Fruit fly (Drosophila melanogaster) whole organism, embryonic: ENCODE results near the gene CG31807.
A peak's percentile ranks its signal among the peaks of the same experiment; 100 is the strongest.

Source experiments
- Atf-2 ChIP-seq: fragments of 200-800 bp; sonication (Bioruptor generic); optimal IDR thresholded peaks from 2 replicates; lab custom pipeline; 2016; ENCODE audit warnings: missing biosample characterization, missing genetic modification characterization
- Awh ChIP-seq: fragments of 200-800 bp; sonication (Bioruptor generic); IDR thresholded peaks from 2 replicates; pipeline ENCODE4, ENCODE4 v1.3.6; 2022; ENCODE audit warnings: missing biosample characterization, missing genetic modification characterization
- Bdp1 ChIP-seq: fragments of 200-800 bp; sonication (Bioruptor generic); optimal IDR thresholded peaks from 3 replicates; lab custom pipeline; 2016; ENCODE audit warnings: missing biosample characterization, missing genetic modification characterization
- CG10321 ChIP-seq: fragments of 200-800 bp; sonication (Bioruptor generic); IDR thresholded peaks from 2 replicates; pipeline ENCODE4 v1.3.6; 2022; ENCODE audit warnings: missing biosample characterization, missing genetic modification characterization
- CG10462 ChIP-seq: fragments of 200-800 bp; sonication (Bioruptor generic); optimal IDR thresholded peaks from 2 replicates; lab custom pipeline; 2016; ENCODE audit warnings: missing biosample characterization, missing genetic modification characterization
- CG12104 ChIP-seq: fragments of 200-800 bp; sonication (Bioruptor generic); optimal IDR thresholded peaks from 3 replicates; lab custom pipeline; 2016; ENCODE audit warnings: missing biosample characterization, missing genetic modification characterization
- CG1233 ChIP-seq: fragments of 200-800 bp; sonication (Bioruptor generic); optimal IDR thresholded peaks from 4 replicates; lab custom pipeline; 2018; ENCODE audit warnings: missing biosample characterization, mild to moderate bottlenecking, missing genetic modification characterization
- CG13424 ChIP-seq: fragments of 200-800 bp; sonication (Bioruptor generic); optimal IDR thresholded peaks from 2 replicates; lab custom pipeline; 2019; ENCODE audit warnings: missing biosample characterization, mild to moderate bottlenecking, missing genetic modification characterization, moderate library complexity
- CG1647 ChIP-seq: fragments of 200-800 bp; sonication (Bioruptor generic); optimal IDR thresholded peaks from 3 replicates; lab custom pipeline; 2016; ENCODE audit warnings: missing biosample characterization, missing genetic modification characterization
- CG17802 ChIP-seq: fragments of 200-800 bp; sonication (Bioruptor generic); optimal IDR thresholded peaks from 2 replicates; lab custom pipeline; 2018; ENCODE audit warnings: missing biosample characterization, mild to moderate bottlenecking, missing genetic modification characterization, moderate library complexity
- CG17912 ChIP-seq: fragments of 200-800 bp; sonication (Bioruptor generic); optimal IDR thresholded peaks from 2 replicates; lab custom pipeline; 2018; ENCODE audit warnings: missing biosample characterization, mild to moderate bottlenecking, missing genetic modification characterization
- CG1832 ChIP-seq: fragments of 200-800 bp; sonication (Bioruptor generic); optimal IDR thresholded peaks from 2 replicates; lab custom pipeline; 2017; ENCODE audit warnings: missing biosample characterization, mild to moderate bottlenecking, missing genetic modification characterization, inconsistent platforms
- CG18764 ChIP-seq: fragments of 200-800 bp; sonication (Bioruptor generic); optimal IDR thresholded peaks from 3 replicates; lab custom pipeline; 2016; ENCODE audit warnings: missing biosample characterization, missing genetic modification characterization
- CG31365 ChIP-seq: fragments of 200-800 bp; sonication (Bioruptor generic); optimal IDR thresholded peaks from 2 replicates; lab custom pipeline; 2018; ENCODE audit warnings: missing biosample characterization, mild to moderate bottlenecking, missing genetic modification characterization
- CG34224 ChIP-seq: fragments of 200-800 bp; sonication (Bioruptor generic); IDR thresholded peaks from 3 replicates; pipeline ENCODE4 v1.3.6; 2022; ENCODE audit warnings: missing biosample characterization, missing genetic modification characterization; ENCODE audit not compliant: partially characterized antibody
- CG6813 ChIP-seq: fragments of 200-800 bp; sonication (Bioruptor generic); optimal IDR thresholded peaks from 2 replicates; lab custom pipeline; 2017; ENCODE audit warnings: missing biosample characterization, missing genetic modification characterization, mild to moderate bottlenecking, moderate library complexity, missing genetic modification reagents
- CG7556 ChIP-seq: fragments of 200-800 bp; sonication (Bioruptor generic); optimal IDR thresholded peaks from 2 replicates; lab custom pipeline; 2017; ENCODE audit warnings: missing biosample characterization, mild to moderate bottlenecking, missing genetic modification characterization
- CG7987 ChIP-seq: fragments of 200-800 bp; sonication (Bioruptor generic); optimal IDR thresholded peaks from 2 replicates; lab custom pipeline; 2018; ENCODE audit warnings: missing biosample characterization, mild to moderate bottlenecking, missing genetic modification characterization, moderate library complexity
- CG9876 ChIP-seq: fragments of 200-800 bp; sonication (Bioruptor generic); optimal IDR thresholded peaks from 2 replicates; lab custom pipeline; 2016; ENCODE audit warnings: missing biosample characterization, missing genetic modification characterization
- Dek ChIP-seq: fragments of 200-800 bp; sonication (Bioruptor generic); optimal IDR thresholded peaks from 3 replicates; lab custom pipeline; 2019; ENCODE audit warnings: missing biosample characterization, mild to moderate bottlenecking, missing genetic modification characterization, moderate library complexity
- Dll ChIP-seq: fragments of 200-800 bp; sonication (Bioruptor generic); IDR thresholded peaks from 4 replicates; pipeline ENCODE4 v1.3.6; 2022; ENCODE audit warnings: missing biosample characterization, missing genetic modification characterization; ENCODE audit not compliant: partially characterized antibody
- Dref ChIP-seq: fragments of 200-800 bp; sonication (Bioruptor generic); IDR thresholded peaks from 2 replicates; pipeline ENCODE4 v1.3.6; 2022; ENCODE audit warnings: missing biosample characterization, missing genetic modification characterization
- HmgD ChIP-seq: fragments of 200-800 bp; sonication (Bioruptor generic); optimal IDR thresholded peaks from 3 replicates; lab custom pipeline; 2016; ENCODE audit warnings: missing biosample characterization, missing genetic modification characterization
- Hr3 ChIP-seq: fragments of 200-800 bp; sonication (Bioruptor generic); optimal IDR thresholded peaks from 3 replicates; lab custom pipeline; 2016; ENCODE audit warnings: missing biosample characterization, missing genetic modification characterization
- Ptx1 ChIP-seq: fragments of 200-800 bp; sonication (Bioruptor generic); IDR thresholded peaks from 2 replicates; pipeline ENCODE4 v1.3.6; 2022; ENCODE audit warnings: missing biosample characterization, missing genetic modification characterization
- Spps ChIP-seq: fragments of 200-800 bp; sonication (Bioruptor generic); optimal IDR thresholded peaks from 2 replicates; lab custom pipeline; 2018; ENCODE audit warnings: missing biosample characterization, mild to moderate bottlenecking, missing genetic modification characterization
- Xbp1 ChIP-seq: fragments of 200-800 bp; sonication (Bioruptor generic); optimal IDR thresholded peaks from 3 replicates; lab custom pipeline; 2016; ENCODE audit warnings: missing biosample characterization, mild to moderate bottlenecking, missing genetic modification characterization
- aop ChIP-seq: fragments of 200-800 bp; sonication (Bioruptor generic); IDR thresholded peaks from 2 replicates; pipeline ENCODE4 v1.3.6; 2022; ENCODE audit warnings: missing biosample characterization, missing genetic modification characterization
- bcd ChIP-seq: fragments of 200-800 bp; sonication (Bioruptor generic); optimal IDR thresholded peaks from 2 replicates; lab custom pipeline; 2017; ENCODE audit warnings: missing biosample characterization, mild to moderate bottlenecking, missing genetic modification characterization
- caup ChIP-seq: fragments of 200-800 bp; sonication (Bioruptor generic); optimal IDR thresholded peaks from 3 replicates; lab custom pipeline; 2017; ENCODE audit warnings: missing biosample characterization, mild to moderate bottlenecking, missing genetic modification characterization, moderate library complexity; ENCODE audit not compliant: severe bottlenecking
- ci ChIP-seq: fragments of 200-800 bp; sonication (Bioruptor generic); IDR thresholded peaks from 3 replicates; pipeline ENCODE4 v1.3.6; 2022; ENCODE audit warnings: missing biosample characterization, missing genetic modification characterization
- dmrt99B ChIP-seq: fragments of 200-800 bp; sonication (Bioruptor generic); optimal IDR thresholded peaks from 2 replicates; lab custom pipeline; 2018; ENCODE audit warnings: missing biosample characterization, mild to moderate bottlenecking, missing genetic modification characterization, moderate library complexity
- eve ChIP-seq, 2 experiments: fragments of >200 bp; optimal IDR thresholded peaks; 2 replicates each; lab custom pipeline; 2017; ENCODE audit warnings: missing biosample characterization in 2 of 2, missing genetic modification characterization in 2 of 2
- exex ChIP-seq: fragments of 200-800 bp; sonication (Bioruptor generic); optimal IDR thresholded peaks from 4 replicates; lab custom pipeline; 2018; ENCODE audit warnings: missing biosample characterization, mild to moderate bottlenecking, missing genetic modification characterization, moderate library complexity
- gem ChIP-seq: fragments of 200-800 bp; sonication (Bioruptor generic); optimal IDR thresholded peaks from 2 replicates; lab custom pipeline; 2019; ENCODE audit warnings: missing biosample characterization, mild to moderate bottlenecking, missing genetic modification characterization, moderate library complexity
- gsb-n ChIP-seq: fragments of 200-800 bp; sonication (Bioruptor generic); optimal IDR thresholded peaks from 3 replicates; lab custom pipeline; 2018; ENCODE audit warnings: missing biosample characterization, mild to moderate bottlenecking, missing genetic modification characterization
- jumu ChIP-seq: fragments of 200-800 bp; sonication (Bioruptor generic); optimal IDR thresholded peaks from 3 replicates; lab custom pipeline; 2016; ENCODE audit warnings: missing biosample characterization, missing genetic modification characterization
- lmd ChIP-seq: fragments of 200-800 bp; sonication (Bioruptor generic); IDR thresholded peaks from 2 replicates; pipeline ENCODE4 v1.3.6; 2022; ENCODE audit warnings: missing biosample characterization, missing genetic modification characterization
- mirr ChIP-seq: fragments of 200-800 bp; sonication (Bioruptor generic); optimal IDR thresholded peaks from 3 replicates; lab custom pipeline; 2018; ENCODE audit warnings: missing biosample characterization, mild to moderate bottlenecking, missing genetic modification characterization
- mld ChIP-seq: fragments of 200-800 bp; sonication (Bioruptor generic); IDR thresholded peaks from 3 replicates; pipeline ENCODE4 v1.3.6; 2022; ENCODE audit warnings: missing biosample characterization, missing genetic modification characterization; ENCODE audit not compliant: partially characterized antibody
- oc ChIP-seq: fragments of 200-800 bp; sonication (Bioruptor generic); optimal IDR thresholded peaks from 2 replicates; lab custom pipeline; 2018; ENCODE audit warnings: missing biosample characterization, mild to moderate bottlenecking, missing genetic modification characterization, moderate library complexity
- odd ChIP-seq: fragments of 200-800 bp; sonication (Bioruptor generic); optimal IDR thresholded peaks from 2 replicates; lab custom pipeline; 2017; ENCODE audit warnings: missing biosample characterization, mild to moderate bottlenecking, missing genetic modification characterization
- org-1 ChIP-seq: fragments of 200-800 bp; sonication (Bioruptor generic); optimal IDR thresholded peaks from 2 replicates; lab custom pipeline; 2017; ENCODE audit warnings: missing biosample characterization, missing genetic modification characterization
- pb ChIP-seq: fragments of 200-800 bp; sonication (Bioruptor generic); optimal IDR thresholded peaks from 3 replicates; lab custom pipeline; 2016; ENCODE audit warnings: missing biosample characterization, missing genetic modification characterization
- pho ChIP-seq: fragments of 200-800 bp; sonication (Bioruptor generic); optimal IDR thresholded peaks from 2 replicates; lab custom pipeline; 2016; ENCODE audit warnings: missing biosample characterization, missing genetic modification characterization
- pnt ChIP-seq: fragments of 200-800 bp; sonication (Bioruptor generic); optimal IDR thresholded peaks from 3 replicates; lab custom pipeline; 2016; ENCODE audit warnings: missing biosample characterization, missing genetic modification characterization
- psq ChIP-seq: fragments of 200-800 bp; sonication (Bioruptor generic); optimal IDR thresholded peaks from 2 replicates; lab custom pipeline; 2017; ENCODE audit warnings: missing biosample characterization, missing genetic modification characterization
- sens-2 ChIP-seq: fragments of 200-800 bp; sonication (Bioruptor generic); IDR thresholded peaks from 2 replicates; pipeline ENCODE4 v1.3.6; 2022; ENCODE audit warnings: missing biosample characterization, missing genetic modification characterization
- trem ChIP-seq: fragments of 200-800 bp; optimal IDR thresholded peaks from 3 replicates; lab custom pipeline; 2019; ENCODE audit warnings: missing biosample characterization, mild to moderate bottlenecking, missing genetic modification characterization, moderate library complexity
- vfl ChIP-seq: fragments of 200-800 bp; sonication (Bioruptor generic); optimal IDR thresholded peaks from 2 replicates; lab custom pipeline; 2016; ENCODE audit warnings: missing biosample characterization, missing genetic modification characterization

The CG31807 gene

dm6 chr2L:16679817-16680683 lies 3.8 kb downstream of the CG31807 start, which contains the start of the genes grp and squ (continued):
- peak; percentile 5 for TF ChIP-seq gem (tag; lab: Kevin White, UChicago)
- TF ChIP-seq CG7987 (GFP tag; lab: Kevin White, UChicago), result no peak
- no peak for TF ChIP-seq Ptx1 (GFP tag; lab: Robert Waterston, UW)
- TF ChIP-seq CG1832 (GFP tag; lab: Kevin White, UChicago), result no peak
- no peak for TF ChIP-seq psq (GFP tag; lab: Kevin White, UChicago)
- TF ChIP-seq oc (tag; lab: Kevin White, UChicago), result no peak
- no peak for TF ChIP-seq CG7556 (GFP tag; lab: Kevin White, UChicago)
- TF ChIP-seq odd (GFP tag; lab: Kevin White, UChicago), result no peak
- TF ChIP-seq Xbp1 (GFP tag; lab: Kevin White, UChicago), result no peak
- peak; percentile 92 for TF ChIP-seq CG34224 (GFP tag; lab: Robert Waterston, UW)
- TF ChIP-seq CG18764 (GFP tag; lab: Kevin White, UChicago), result no peak
- TF ChIP-seq mld, result peak; percentile 97
- no peak for TF ChIP-seq CG1647
- no peak for TF ChIP-seq CG9876 (GFP tag; lab: Kevin White, UChicago)
- no peak for TF ChIP-seq CG10321 (GFP tag; lab: Robert Waterston, UW)
- TF ChIP-seq CG17802 (tag; lab: Kevin White, UChicago), result no peak
- peak; percentile 29; the same call in 1 of the 3 replicates for TF ChIP-seq ci (GFP tag; lab: Robert Waterston, UW)
- no peak for TF ChIP-seq CG6813
- no peak for TF ChIP-seq pnt (GFP tag; lab: Kevin White, UChicago)
- TF ChIP-seq dmrt99B (tag; lab: Kevin White, UChicago), result no peak
- TF ChIP-seq CG1233 (GFP tag; lab: Kevin White, UChicago), result no peak
- TF ChIP-seq Spps (tag; lab: Kevin White, UChicago), result no peak
- TF ChIP-seq Awh (GFP tag; lab: Robert Waterston, UW), result no peak
- no peak for TF ChIP-seq Bdp1 (GFP tag; lab: Kevin White, UChicago)
- TF ChIP-seq pb, result no peak
- TF ChIP-seq gsb-n (tag; lab: Kevin White, UChicago), result peak; percentile 51
- TF ChIP-seq Atf-2 (GFP tag; lab: Kevin White, UChicago), result no peak
- TF ChIP-seq Hr3 (GFP tag; lab: Kevin White, UChicago), result no peak
- TF ChIP-seq CG17912 (GFP tag; lab: Kevin White, UChicago), result no peak
- TF ChIP-seq eve (GFP tag; optimal IDR thresholded peaks at IDR 0.05; lab: Kevin White, UChicago), result peak in 1 of 2 experiments; percentile 82
- TF ChIP-seq bcd (GFP tag; lab: Kevin White, UChicago), result no peak
- no peak for TF ChIP-seq vfl (GFP tag; lab: Kevin White, UChicago)
- no peak for TF ChIP-seq sens-2 (GFP tag; lab: Robert Waterston, UW)
- no peak for TF ChIP-seq org-1 (GFP tag; lab: Kevin White, UChicago)
- TF ChIP-seq Dref, result peak; percentile 97
- TF ChIP-seq lmd, result no peak
- TF ChIP-seq pho (GFP tag; lab: Kevin White, UChicago), result no peak
- peak; percentile 93 for TF ChIP-seq Dll (GFP tag; lab: Robert Waterston, UW)
- TF ChIP-seq CG13424, result no peak
- no peak for TF ChIP-seq caup (GFP tag; lab: Kevin White, UChicago)
- TF ChIP-seq jumu (GFP tag; lab: Kevin White, UChicago), result peak; percentile 26
- TF ChIP-seq HmgD, result no peak
- no peak for TF ChIP-seq aop (GFP tag; lab: Robert Waterston, UW)
- no peak for TF ChIP-seq Dek
- no peak for TF ChIP-seq CG10462 (GFP tag; lab: Kevin White, UChicago)
- TF ChIP-seq mirr (GFP tag; lab: Kevin White, UChicago), result no peak
- TF ChIP-seq exex (tag; lab: Kevin White, UChicago), result no peak
- peak; percentile 17 for TF ChIP-seq trem (tag; lab: Kevin White, UChicago)
- no peak for TF ChIP-seq CG31365 (tag; lab: Kevin White, UChicago)
- TF ChIP-seq CG12104 (GFP tag; lab: Kevin White, UChicago), result no peak
